Worm (Caenorhabditis elegans): ENCODE data around the gene F59B1.2.
"Not testable (repeated sequence)": the region's sequence is repeated elsewhere in the genome, so short reads cannot be mapped to it uniquely, and the experiment has no call there.

Gene F59B1.2

DNA sequence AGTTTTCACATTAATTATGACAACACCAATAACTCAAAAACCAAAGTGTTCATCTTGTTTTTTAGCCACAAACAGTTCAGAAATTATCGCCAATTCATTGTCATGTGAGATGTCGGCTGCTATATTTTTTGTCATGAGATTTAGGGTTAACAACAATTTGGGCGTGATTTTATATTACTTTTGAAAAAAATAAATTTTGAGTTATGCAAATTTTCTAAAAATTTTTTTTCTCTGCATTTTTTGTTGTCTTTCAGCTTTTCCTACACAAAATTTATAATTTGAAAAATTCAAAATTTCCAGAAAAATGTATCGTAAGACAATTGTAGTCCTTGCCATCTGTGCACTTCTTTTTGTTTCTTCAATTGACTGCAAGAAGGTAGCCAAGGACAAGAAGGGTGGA lies at the start of gene F59B1.2:
F59B1.2 (plus strand) TSS at position 301 of the 400 bp plus-strand sequence.
- TF ChIP-seq W03F9.2 (tag; optimal IDR thresholded peaks at IDR 0.05) (no peak), him-1 (tag; optimal IDR thresholded peaks at IDR 0.05) (no peak), dao-5 (tag; optimal IDR thresholded peaks at IDR 0.05) (no peak)

DNA sequence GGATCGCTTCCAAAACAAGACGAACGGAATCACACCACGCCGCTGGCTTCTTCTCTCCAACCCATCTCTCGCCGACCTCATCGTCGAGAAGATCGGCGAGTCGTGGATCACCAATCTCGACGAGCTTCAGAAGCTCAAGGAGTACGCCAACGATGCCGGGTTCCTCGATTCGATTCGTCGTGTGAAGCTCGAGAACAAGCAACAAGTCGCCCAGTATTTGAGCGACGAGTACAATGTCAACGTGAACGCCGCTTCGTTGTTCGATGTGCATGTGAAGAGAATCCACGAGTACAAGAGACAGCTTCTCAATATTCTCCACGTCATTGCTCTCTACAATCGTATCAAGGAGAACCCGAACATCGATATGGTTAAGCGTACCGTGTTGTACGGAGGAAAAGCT lies 49.5 kb upstream of the F59B1.2 start:
- TF ChIP-seq dao-5 (tag; optimal IDR thresholded peaks at IDR 0.05) (no peak), W03F9.2 (tag; optimal IDR thresholded peaks at IDR 0.05) (no peak), him-1 (tag; optimal IDR thresholded peaks at IDR 0.05) (no peak)

DNA sequence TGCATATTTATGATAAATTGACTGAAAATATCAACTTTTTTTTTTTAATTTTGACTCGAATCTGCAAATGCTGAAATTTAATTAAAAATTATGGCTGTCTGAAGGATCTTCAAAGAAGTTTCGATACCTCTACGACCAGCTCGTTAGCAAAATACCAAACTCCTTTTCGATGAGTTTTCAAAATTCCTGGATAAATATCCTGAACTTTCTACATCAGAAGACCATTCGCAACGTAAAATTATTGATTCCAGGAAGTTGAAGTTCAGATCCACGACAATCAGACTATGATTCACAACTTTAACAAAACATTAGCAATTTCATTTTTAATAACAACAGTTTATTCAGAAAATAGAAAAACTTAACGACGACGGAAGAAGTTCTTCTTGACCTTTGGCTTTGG lies 48.1 kb upstream of the F59B1.2 start:
- TF ChIP-seq dao-5 (tag; optimal IDR thresholded peaks at IDR 0.05), result no peak

DNA sequence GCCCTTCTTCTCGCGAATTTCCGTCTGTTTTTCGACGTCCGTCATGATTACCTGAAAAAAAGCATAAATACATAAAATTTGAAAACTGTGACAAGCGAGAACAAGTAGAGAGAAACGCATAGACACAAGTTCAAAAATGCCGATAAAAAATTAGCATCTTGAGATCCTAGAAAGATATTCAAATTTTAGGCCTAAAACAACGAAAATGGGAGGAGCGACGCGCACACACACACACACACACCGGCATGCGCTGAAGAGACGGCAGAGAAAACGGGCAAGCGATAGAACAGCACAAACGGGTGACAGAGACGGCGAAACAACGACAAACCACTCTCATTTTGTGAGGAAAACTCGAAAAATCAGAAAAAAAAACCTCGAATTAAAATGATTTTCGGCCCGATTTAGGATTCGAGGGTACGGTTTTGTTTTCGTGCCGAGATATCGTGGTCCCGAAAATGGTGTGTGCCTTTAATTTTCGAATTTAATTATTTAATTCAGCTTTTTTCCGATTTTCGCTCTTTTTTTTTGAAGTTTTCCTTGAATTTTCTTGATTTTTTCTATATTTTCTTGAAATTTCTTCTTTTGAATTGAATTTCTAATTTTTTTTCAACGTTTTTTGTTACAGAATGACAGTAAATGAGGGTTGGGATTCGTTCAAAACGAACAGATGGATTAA lies 47.0 kb upstream of the F59B1.2 start, which contains the start of the genes rpl-11.1 and T22F3.2:
rpl-11.1 (minus strand) TSS at position 51 of the 676 bp plus-strand sequence.
T22F3.2 (plus strand) TSS at position 626 of the 676 bp plus-strand sequence.
- no peak for TF ChIP-seq dao-5 (tag; optimal IDR thresholded peaks at IDR 0.05)
- no peak for TF ChIP-seq W03F9.2 (tag; optimal IDR thresholded peaks at IDR 0.05)
- TF ChIP-seq him-1 (tag; optimal IDR thresholded peaks at IDR 0.05), result no peak

DNA sequence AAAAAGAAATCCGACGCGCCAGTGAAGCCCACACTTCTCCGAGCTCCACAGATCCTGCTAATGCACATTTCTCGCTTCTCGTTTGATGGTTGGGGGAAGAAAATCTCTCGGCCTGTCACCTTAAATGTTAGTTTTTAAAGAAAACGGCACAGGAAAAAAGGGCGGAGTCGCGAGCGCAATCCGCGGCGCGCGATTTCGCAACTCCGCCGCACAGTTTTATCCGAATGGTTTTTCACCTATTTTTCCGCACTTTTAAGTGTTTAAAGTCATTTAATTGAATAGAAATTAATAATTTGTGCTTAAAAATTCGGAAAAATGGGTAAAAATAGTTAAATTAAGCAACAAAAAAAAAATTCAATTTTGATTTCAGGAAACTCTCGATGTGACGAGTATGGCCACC lies 45.5 kb upstream of the F59B1.2 start:
- TF ChIP-seq dao-5 (tag; optimal IDR thresholded peaks at IDR 0.05), result no peak
- no peak for TF ChIP-seq W03F9.2 (tag; optimal IDR thresholded peaks at IDR 0.05)
- no peak for TF ChIP-seq him-1 (tag; optimal IDR thresholded peaks at IDR 0.05)

DNA sequence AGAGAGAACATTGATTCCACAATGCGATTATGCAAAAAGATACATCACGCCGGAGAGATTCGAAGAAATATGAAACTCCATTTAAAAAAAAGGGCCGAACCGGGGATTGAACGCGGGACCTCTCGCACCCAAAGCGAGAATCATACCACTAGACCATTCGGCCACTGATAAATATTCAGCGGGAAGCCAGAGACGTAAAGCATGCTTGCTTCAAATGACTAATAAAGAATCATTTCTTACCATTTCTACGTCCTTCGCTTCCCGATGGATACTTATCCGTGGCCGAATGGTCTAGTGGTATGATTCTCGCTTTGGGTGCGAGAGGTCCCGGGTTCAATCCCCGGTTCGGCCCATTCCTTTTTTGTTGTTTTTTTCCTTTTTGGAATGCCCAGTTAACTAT lies 44.9 kb upstream of the F59B1.2 start:
- TF ChIP-seq dao-5 (tag; optimal IDR thresholded peaks at IDR 0.05) (no peak), W03F9.2 (tag; optimal IDR thresholded peaks at IDR 0.05) (no peak), him-1 (tag; optimal IDR thresholded peaks at IDR 0.05) (no peak)

DNA sequence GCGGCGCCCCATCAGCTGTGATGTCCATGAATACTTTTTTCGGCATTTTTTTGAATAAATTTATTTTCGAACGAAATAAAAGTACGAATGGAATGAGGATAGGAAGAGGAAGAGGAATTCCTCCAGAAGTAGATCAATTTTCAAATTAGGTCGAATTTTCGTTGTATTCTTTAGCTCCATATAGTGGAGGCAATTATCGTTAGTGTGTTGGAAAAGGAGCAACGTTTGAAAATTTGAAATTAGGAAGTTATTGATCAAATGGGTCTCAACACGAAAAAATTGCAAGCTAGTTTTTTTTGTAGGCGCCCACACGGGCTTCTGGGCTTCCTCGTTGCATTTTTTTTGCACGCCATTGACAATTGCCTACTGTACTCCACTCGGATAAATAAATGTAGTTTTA lies 41.0 kb upstream of the F59B1.2 start, which contains the start of gene T22F3.12:
T22F3.12 (minus strand) TSS at position 101 of the 400 bp plus-strand sequence.
- TF ChIP-seq him-1 (tag; optimal IDR thresholded peaks at IDR 0.05), result no peak
- TF ChIP-seq dao-5 (tag; optimal IDR thresholded peaks at IDR 0.05), result no peak
- TF ChIP-seq W03F9.2 (tag; optimal IDR thresholded peaks at IDR 0.05), result no peak

DNA sequence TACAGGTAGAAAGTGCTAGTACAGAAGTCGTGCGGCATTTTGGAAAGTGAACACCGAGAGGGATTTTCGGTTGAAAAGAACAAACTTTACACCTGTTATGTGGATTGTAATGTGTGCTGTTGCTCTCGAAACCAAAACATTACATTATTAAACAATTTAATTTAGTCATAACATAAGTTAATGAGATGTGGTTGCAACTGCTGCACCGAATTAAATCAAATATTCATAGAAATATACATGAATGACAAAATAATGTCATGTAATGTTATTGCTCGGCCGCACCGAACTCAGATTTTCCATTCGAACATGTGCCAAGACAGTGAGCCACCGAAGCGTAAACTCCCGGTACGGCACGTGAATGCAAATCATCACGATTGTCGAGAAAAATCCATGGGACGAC lies 38.2 kb upstream of the F59B1.2 start, which contains the start of gene srh-213:
srh-213 (minus strand) TSS at position 101 of the 400 bp plus-strand sequence.
- TF ChIP-seq him-1 (tag; optimal IDR thresholded peaks at IDR 0.05), result no peak
- no peak for TF ChIP-seq W03F9.2 (tag; optimal IDR thresholded peaks at IDR 0.05)
- TF ChIP-seq dao-5 (tag; optimal IDR thresholded peaks at IDR 0.05), result no peak

DNA sequence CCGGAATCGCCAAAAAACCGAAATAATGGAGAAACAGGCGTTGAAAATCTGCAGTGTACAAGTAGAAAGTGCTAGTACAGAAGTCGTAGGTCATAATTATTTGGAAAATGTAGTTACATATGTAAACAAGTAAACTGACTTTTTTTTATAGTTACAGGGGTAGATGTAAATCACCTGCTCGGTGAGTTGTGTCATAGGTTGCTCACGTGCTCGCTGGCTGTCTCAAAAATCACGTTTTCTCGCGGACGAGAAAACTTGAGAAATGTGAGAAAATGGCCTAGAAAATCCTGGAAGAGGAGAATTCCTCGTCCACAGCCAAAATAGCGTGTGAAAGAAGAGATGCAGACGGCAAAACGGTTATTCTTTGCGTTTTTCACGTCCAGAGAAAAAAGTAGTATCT lies 36.1 kb upstream of the F59B1.2 start, which contains the start of gene srh-212:
srh-212 (minus strand) TSS at position 101 of the 400 bp plus-strand sequence.
- not testable (repeated sequence) for TF ChIP-seq W03F9.2, dao-5, him-1 (tag; optimal IDR thresholded peaks at IDR 0.05)

DNA sequence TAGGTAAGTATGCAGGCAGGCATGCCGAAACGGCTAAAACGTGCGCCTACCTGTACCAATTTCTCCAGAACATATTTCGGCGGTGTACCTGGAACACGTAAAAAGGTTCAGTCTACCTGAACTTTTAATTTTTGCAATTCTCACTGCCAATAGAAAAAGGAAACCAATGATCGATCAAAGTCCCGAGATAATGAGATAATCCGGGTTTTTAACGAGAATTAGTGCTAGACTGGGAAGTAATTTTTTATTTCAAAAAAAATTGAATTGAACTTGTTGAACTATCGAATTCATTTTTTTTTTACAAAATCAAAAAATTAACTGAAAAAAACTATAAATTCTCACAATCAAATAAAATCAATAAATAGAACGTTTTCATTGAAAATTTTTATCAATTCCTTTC lies 32.6 kb upstream of the F59B1.2 start, which contains the start of gene T22F3.7:
T22F3.7 (minus strand) TSS at position 101 of the 400 bp plus-strand sequence.
- TF ChIP-seq dao-5 (tag; optimal IDR thresholded peaks at IDR 0.05), result no peak
- no peak for TF ChIP-seq W03F9.2 (tag; optimal IDR thresholded peaks at IDR 0.05)
- TF ChIP-seq him-1 (tag; optimal IDR thresholded peaks at IDR 0.05), result no peak

DNA sequence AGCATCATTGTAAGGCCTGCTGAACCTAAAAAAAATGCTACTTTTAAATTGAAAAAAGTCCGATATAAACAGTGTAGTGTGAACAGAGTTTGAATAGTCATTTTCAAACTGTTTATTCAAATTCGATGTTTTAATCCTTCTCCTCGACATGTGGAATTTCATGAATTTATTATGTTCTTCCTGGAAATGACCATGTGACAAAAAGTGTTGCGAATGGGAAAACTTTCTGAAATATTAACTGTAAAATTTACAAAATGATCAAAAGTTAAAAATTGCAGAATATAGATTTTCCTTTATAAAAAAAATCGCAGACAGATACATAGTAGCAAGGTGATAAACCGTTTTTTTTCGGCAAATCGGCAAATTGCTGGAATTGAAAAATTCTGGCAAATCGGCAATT lies 27.8 kb upstream of the F59B1.2 start, which contains the start of gene T22F3.8:
T22F3.8 (minus strand) TSS at position 101 of the 400 bp plus-strand sequence.
- no peak for TF ChIP-seq W03F9.2 (tag; optimal IDR thresholded peaks at IDR 0.05)
- no peak for TF ChIP-seq him-1 (tag; optimal IDR thresholded peaks at IDR 0.05)
- TF ChIP-seq dao-5 (tag; optimal IDR thresholded peaks at IDR 0.05), result no peak

DNA sequence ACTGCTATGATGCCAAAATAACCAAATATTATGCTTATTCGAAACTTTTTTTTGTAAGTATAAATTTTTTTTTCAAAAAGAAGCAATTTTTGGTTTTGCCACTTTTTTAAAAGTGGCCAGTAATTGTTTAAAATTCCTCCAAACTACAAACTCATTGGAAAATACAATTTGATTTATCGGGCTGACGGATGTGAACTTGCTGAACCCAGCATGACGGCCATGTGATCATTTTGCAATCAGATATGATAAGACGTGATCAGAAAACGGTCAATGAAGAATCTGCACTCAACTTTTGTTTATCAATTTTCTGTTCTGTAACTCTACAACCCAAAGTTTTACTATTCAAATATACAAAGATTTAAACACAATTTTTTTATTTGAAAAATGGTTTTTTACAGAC lies 26.8 kb upstream of the F59B1.2 start:
- TF ChIP-seq W03F9.2 (tag; optimal IDR thresholded peaks at IDR 0.05), result no peak
- no peak for TF ChIP-seq him-1 (tag; optimal IDR thresholded peaks at IDR 0.05)
- no peak for TF ChIP-seq dao-5 (tag; optimal IDR thresholded peaks at IDR 0.05)

DNA sequence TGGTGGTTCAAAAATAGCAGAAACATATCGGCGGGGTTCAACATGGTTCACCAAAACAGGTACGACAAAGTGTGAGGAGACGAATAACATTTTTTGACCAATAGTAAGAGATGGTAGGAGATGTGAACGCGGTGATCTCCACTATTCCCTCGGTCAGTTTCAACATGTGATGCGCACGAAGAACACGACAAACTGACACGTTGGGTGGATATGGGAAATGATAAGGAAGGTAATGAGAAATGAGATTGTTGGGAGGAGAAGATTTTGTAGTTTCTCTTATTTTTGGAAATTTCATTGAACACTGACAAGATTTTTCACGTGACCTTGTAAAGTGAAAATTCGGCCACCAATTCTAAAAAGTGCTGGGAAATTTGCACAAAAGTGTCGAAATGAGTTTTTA lies 22.4 kb upstream of the F59B1.2 start:
- no peak for TF ChIP-seq W03F9.2 (tag; optimal IDR thresholded peaks at IDR 0.05)
- no peak for TF ChIP-seq him-1 (tag; optimal IDR thresholded peaks at IDR 0.05)
- TF ChIP-seq dao-5 (tag; optimal IDR thresholded peaks at IDR 0.05), result no peak

DNA sequence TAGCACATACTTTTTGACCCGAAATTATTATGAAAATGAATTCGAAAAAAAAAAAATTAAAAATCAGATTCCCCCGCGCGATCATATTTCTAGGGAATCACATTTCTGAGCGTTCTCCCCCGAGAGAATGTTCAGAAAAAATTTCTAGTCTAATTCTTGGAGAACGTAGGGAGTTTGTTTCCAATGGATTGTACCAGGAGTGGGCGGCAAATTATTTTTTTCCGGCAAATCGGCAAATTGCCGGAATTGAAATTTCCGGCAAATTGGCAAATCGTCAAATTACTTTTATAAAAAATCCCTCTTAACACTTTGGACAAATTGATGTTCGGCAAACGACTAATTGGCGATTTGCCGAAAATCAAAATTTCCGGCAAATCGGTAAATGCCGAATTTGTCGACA lies 21.5 kb upstream of the F59B1.2 start, which contains the start of gene T22F3.10:
T22F3.10 (minus strand) TSS at position 101 of the 400 bp plus-strand sequence.
- TF ChIP-seq dao-5 (tag; optimal IDR thresholded peaks at IDR 0.05) (no peak), him-1 (tag; optimal IDR thresholded peaks at IDR 0.05) (no peak), W03F9.2 (tag; optimal IDR thresholded peaks at IDR 0.05) (no peak)
